Worm (Caenorhabditis elegans): Measurements from ENCODE around the gene dod-23.

dod-23 gene

ce11 chrII:8412935-8413334, 14.0 kb upstream of the dod-23 start:
- no peak for TF ChIP-seq egl-27 (tag; optimal IDR thresholded peaks at IDR 0.05)
- TF ChIP-seq fos-1 (tag; optimal IDR thresholded peaks at IDR 0.05): peak; percentile 20

- no peak for TF ChIP-seq ama-1 (optimal IDR thresholded peaks at IDR 0.05)
- TF ChIP-seq sma-9 (GFP tag; optimal IDR thresholded peaks at IDR 0.05): peak; percentile 30
- TF ChIP-seq sma-9 (tag; optimal IDR thresholded peaks at IDR 0.05): no peak
- TF ChIP-seq ceh-16 (tag; optimal IDR thresholded peaks at IDR 0.05): peak; percentile 7
- no peak for TF ChIP-seq lin-13 (GFP tag; optimal IDR thresholded peaks at IDR 0.05)
- no peak for TF ChIP-seq mdl-1 (tag; optimal IDR thresholded peaks at IDR 0.05)
- peak; percentile 51 for TF ChIP-seq fos-1 (tag; optimal IDR thresholded peaks at IDR 0.05)
- TF ChIP-seq lin-39 (tag; optimal IDR thresholded peaks at IDR 0.05): no peak
Measured at ce11 chrII:8412061-8412721, 13.2 kb upstream of the dod-23 start, which contains the start of gene efl-3. Gene efl-3 (plus strand): TSS chrII:8412671.

ce11 chrII:8411002-8411401, 12.0 kb upstream of the dod-23 start:
- TF ChIP-seq sem-4 (tag; optimal IDR thresholded peaks at IDR 0.05) (no peak), blmp-1 (tag; optimal IDR thresholded peaks at IDR 0.05; ENCODE audit: insufficient read depth) (no peak), fos-1 (tag; optimal IDR thresholded peaks at IDR 0.05) (no peak), mdl-1 (tag; optimal IDR thresholded peaks at IDR 0.05) (no peak), nhr-11 (tag; optimal IDR thresholded peaks at IDR 0.05) (no peak), crh-2 (tag; optimal IDR thresholded peaks at IDR 0.05) (no peak), snpc-4 (tag; optimal IDR thresholded peaks at IDR 0.05) (no peak), alr-1 (tag; optimal IDR thresholded peaks at IDR 0.05) (no peak), nhr-10 (tag; optimal IDR thresholded peaks at IDR 0.05) (no peak), lin-39 (tag; optimal IDR thresholded peaks at IDR 0.05) (no peak), ceh-82 (tag; optimal IDR thresholded peaks at IDR 0.05) (no peak), ama-1 (optimal IDR thresholded peaks at IDR 0.05) (no peak)

- TF ChIP-seq elt-1 (tag; optimal IDR thresholded peaks at IDR 0.05) (no peak), sem-4 (tag; optimal IDR thresholded peaks at IDR 0.05) (peak; percentile 28)
Measured at ce11 chrII:8409538-8409937, 10.6 kb upstream of the dod-23 start.

- TF ChIP-seq nhr-23 (tag; optimal IDR thresholded peaks at IDR 0.05): no peak
- no peak for TF ChIP-seq sma-3 (GFP tag; optimal IDR thresholded peaks at IDR 0.05)
- no peak for TF ChIP-seq zag-1 (tag; optimal IDR thresholded peaks at IDR 0.05)
- no peak for TF ChIP-seq egl-27 (tag; optimal IDR thresholded peaks at IDR 0.05)
- TF ChIP-seq ztf-1 (GFP tag; conservative IDR thresholded peaks at IDR 0.05): no peak
- no peak for TF ChIP-seq ceh-82 (tag; optimal IDR thresholded peaks at IDR 0.05)
- no peak for TF ChIP-seq gmeb-1 (tag; optimal IDR thresholded peaks at IDR 0.05)
- TF ChIP-seq nhr-6 (tag; optimal IDR thresholded peaks at IDR 0.05): no peak
- TF ChIP-seq mdl-1 (tag; optimal IDR thresholded peaks at IDR 0.05): no peak
- no peak for TF ChIP-seq unc-62 (GFP tag; optimal IDR thresholded peaks at IDR 0.05)
- TF ChIP-seq sma-9 (GFP tag; optimal IDR thresholded peaks at IDR 0.05): no peak
- TF ChIP-seq sma-9 (tag; optimal IDR thresholded peaks at IDR 0.05): no peak
- no peak for TF ChIP-seq skn-1 (tag; optimal IDR thresholded peaks at IDR 0.05)
- TF ChIP-seq alr-1 (tag; optimal IDR thresholded peaks at IDR 0.05): no peak
- no peak for TF ChIP-seq sem-4 (tag; optimal IDR thresholded peaks at IDR 0.05)
- TF ChIP-seq blmp-1 (tag; optimal IDR thresholded peaks at IDR 0.05; ENCODE audit: insufficient read depth): no peak
- TF ChIP-seq unc-55 (GFP tag; optimal IDR thresholded peaks at IDR 0.05): no peak
- no peak for TF ChIP-seq Y55F3AM.14 (GFP tag; optimal IDR thresholded peaks at IDR 0.05)
Measured at ce11 chrII:8407491-8407890, 8.5 kb upstream of the dod-23 start, which contains the start of gene sra-13. Gene sra-13 (plus strand): TSS chrII:8407685.

ce11 chrII:8405303-8405702, 6.3 kb upstream of the dod-23 start, which contains the start of gene ubc-24:
Gene ubc-24 (plus strand): TSS chrII:8405603.
- TF ChIP-seq unc-55 (GFP tag; optimal IDR thresholded peaks at IDR 0.05): no peak
- no peak for TF ChIP-seq sma-3 (GFP tag; optimal IDR thresholded peaks at IDR 0.05)
- no peak for TF ChIP-seq nhr-11 (tag; optimal IDR thresholded peaks at IDR 0.05)
- no peak for TF ChIP-seq blmp-1 (tag; optimal IDR thresholded peaks at IDR 0.05; ENCODE audit: insufficient read depth)
- TF ChIP-seq nhr-10 (tag; optimal IDR thresholded peaks at IDR 0.05): no peak
- no peak for TF ChIP-seq mdl-1 (tag; optimal IDR thresholded peaks at IDR 0.05)
- TF ChIP-seq lin-39 (tag; optimal IDR thresholded peaks at IDR 0.05): no peak
- TF ChIP-seq fos-1 (tag; optimal IDR thresholded peaks at IDR 0.05): no peak
- no peak for TF ChIP-seq mbf-1 (tag; optimal IDR thresholded peaks at IDR 0.05)
- no peak for TF ChIP-seq ama-1 (optimal IDR thresholded peaks at IDR 0.05)
- TF ChIP-seq nhr-77 (tag; optimal IDR thresholded peaks at IDR 0.05): no peak
- TF ChIP-seq crh-2 (tag; optimal IDR thresholded peaks at IDR 0.05): no peak
- TF ChIP-seq elt-1 (tag; optimal IDR thresholded peaks at IDR 0.05): no peak
